Fruit fly (Drosophila melanogaster): ENCODE measurements around the gene CG1571.
A peak's percentile ranks its signal among the peaks of the same experiment; 100 is the strongest.

CG1571 gene

dm6 chrX:8061392-8062179, 14.1 kb upstream of the CG1571 start, which contains the start of gene mys (continued):
- peak; percentile 74; the same call in 1 of the 3 replicates for TF ChIP-seq CG11560 (tag; IDR thresholded peaks at IDR 0.05)
- TF ChIP-seq twi (tag; optimal IDR thresholded peaks at IDR 0.05): peak; percentile 37
- peak; percentile 54 for TF ChIP-seq CG7839 (tag; optimal IDR thresholded peaks at IDR 0.05)
- peak; percentile 45 for TF ChIP-seq ab (GFP tag; optimal IDR thresholded peaks at IDR 0.05)
- TF ChIP-seq CG11247 (GFP tag; IDR thresholded peaks at IDR 0.05): peak; percentile 73
- TF ChIP-seq gem (tag; optimal IDR thresholded peaks at IDR 0.05): peak; percentile 38
- no peak for TF ChIP-seq CG3838 (GFP tag; optimal IDR thresholded peaks at IDR 0.05)
- peak; percentile 55 for TF ChIP-seq Fer3 (tag; optimal IDR thresholded peaks at IDR 0.05)
- peak; percentile 48 for TF ChIP-seq CG8089 (GFP tag; optimal IDR thresholded peaks at IDR 0.05)
- peak; percentile 49 for TF ChIP-seq CG17829 (tag; optimal IDR thresholded peaks at IDR 0.05)
- TF ChIP-seq CG17568 (GFP tag; optimal IDR thresholded peaks at IDR 0.05): peak; percentile 21
- peak; percentile 34 for TF ChIP-seq CG12219 (GFP tag; optimal IDR thresholded peaks at IDR 0.05)
- TF ChIP-seq Poxn (GFP tag; IDR thresholded peaks at IDR 0.05): no peak
- TF ChIP-seq Bdp1 (GFP tag; optimal IDR thresholded peaks at IDR 0.05): peak; percentile 71
- no peak for TF ChIP-seq Tbp (GFP tag; optimal IDR thresholded peaks at IDR 0.05)
- TF ChIP-seq CG11093 (GFP tag; IDR thresholded peaks at IDR 0.05): no peak
- peak; percentile 40; the same call in 1 of the 3 replicates for TF ChIP-seq otp (GFP tag; IDR thresholded peaks at IDR 0.05)
- peak; percentile 24; the same call in 1 of the 2 replicates for TF ChIP-seq CG31224 (GFP tag; IDR thresholded peaks at IDR 0.05)
- peak; percentile 98 for TF ChIP-seq Ets65A (GFP tag)
- TF ChIP-seq CG30020 (tag; optimal IDR thresholded peaks at IDR 0.05): peak; percentile 3
- peak; percentile 83 for TF ChIP-seq CG4617 (GFP tag; optimal IDR thresholded peaks at IDR 0.05; ENCODE audit: borderline replicate concordance)
- peak; percentile 71 for TF ChIP-seq CG16779 (GFP tag; IDR thresholded peaks at IDR 0.05)
- peak; percentile 78 for TF ChIP-seq CHES-1-like (GFP tag; optimal IDR thresholded peaks at IDR 0.05)
- peak; percentile 7 for TF ChIP-seq CG7556 (GFP tag; optimal IDR thresholded peaks at IDR 0.05)
- TF ChIP-seq ase (GFP tag; IDR thresholded peaks at IDR 0.05): no peak
- TF ChIP-seq CG31365 (tag; optimal IDR thresholded peaks at IDR 0.05): peak; percentile 72
- no peak for TF ChIP-seq CG8359 (GFP tag; optimal IDR thresholded peaks at IDR 0.05; ENCODE audit: borderline replicate concordance)
- TF ChIP-seq kah (GFP tag; optimal IDR thresholded peaks at IDR 0.05): peak; percentile 54
- TF ChIP-seq Lhr (GFP tag; optimal IDR thresholded peaks at IDR 0.05): peak; percentile 95
- peak; percentile 72 for TF ChIP-seq bab2 (GFP tag; optimal IDR thresholded peaks at IDR 0.05)
- TF ChIP-seq btn (GFP tag; optimal IDR thresholded peaks at IDR 0.05): peak; percentile 35
- TF ChIP-seq psq (GFP tag; optimal IDR thresholded peaks at IDR 0.05): peak; percentile 26
- TF ChIP-seq CG12769 (tag; optimal IDR thresholded peaks at IDR 0.05): peak; percentile 76
- TF ChIP-seq bowl (GFP tag; IDR thresholded peaks at IDR 0.05): no peak; the same call in 1 of the 2 replicates
- no peak for TF ChIP-seq CG10431 (GFP tag; optimal IDR thresholded peaks at IDR 0.05)
- no peak for TF ChIP-seq tll (GFP tag; optimal IDR thresholded peaks at IDR 0.05)
- TF ChIP-seq seq (GFP tag; IDR thresholded peaks at IDR 0.05): peak; percentile 76
- TF ChIP-seq Nf-YA (GFP tag; IDR thresholded peaks at IDR 0.05): no peak; the same call in 1 of the 2 replicates
- TF ChIP-seq hbn (GFP tag; IDR thresholded peaks at IDR 0.05; ENCODE audit: partially characterized antibody): peak; percentile 94
- peak; percentile 97 for TF ChIP-seq CG42726 (GFP tag; IDR thresholded peaks at IDR 0.05; ENCODE audit: partially characterized antibody)
- peak; percentile 98 for TF ChIP-seq Med (GFP tag)
- peak; percentile 36; the same call in 1 of the 2 replicates for TF ChIP-seq CG9215 (GFP tag; IDR thresholded peaks at IDR 0.05)
- no peak for TF ChIP-seq CG10274 (GFP tag; optimal IDR thresholded peaks at IDR 0.05)
- TF ChIP-seq Fer1 (GFP tag; optimal IDR thresholded peaks at IDR 0.05): peak; percentile 73
- no peak for TF ChIP-seq CG14965 (GFP tag; optimal IDR thresholded peaks at IDR 0.05; ENCODE audit: borderline replicate concordance)
- peak; percentile 94 for TF ChIP-seq stwl (tag; optimal IDR thresholded peaks at IDR 0.05)
- TF ChIP-seq Hmx (GFP tag; optimal IDR thresholded peaks at IDR 0.05): no peak
- peak; percentile 97 for TF ChIP-seq unc-4 (GFP tag; IDR thresholded peaks at IDR 0.05; ENCODE audit: partially characterized antibody)
- TF ChIP-seq CG18619 (GFP tag; optimal IDR thresholded peaks at IDR 0.05): no peak
